Worm (Caenorhabditis elegans): ENCODE data around the gene F52E10.4.

F52E10.4 gene

DNA sequence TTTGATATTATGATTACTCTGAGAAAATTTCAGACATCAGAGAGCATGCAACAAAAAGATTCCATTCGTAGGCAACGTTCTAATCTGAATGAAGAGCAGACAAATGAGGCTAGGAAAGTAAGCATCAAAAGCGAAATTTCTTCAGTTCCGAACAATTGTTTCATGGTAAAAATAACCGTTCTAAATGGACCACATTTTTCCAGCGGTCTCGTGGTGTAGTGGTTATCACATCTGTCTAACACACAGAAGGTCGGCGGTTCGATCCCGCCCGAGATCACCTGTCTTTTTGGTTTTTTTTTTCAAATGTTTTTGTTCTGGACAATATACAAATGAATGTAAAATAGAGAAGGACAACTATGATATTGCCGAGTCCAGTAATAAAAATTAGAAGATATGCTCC lies 7.0 kb upstream of the F52E10.4 start, which contains the start of gene twk-21:
Gene twk-21 (plus strand): TSS at position 34 of the 400 bp plus-strand sequence.
- TF ChIP-seq sea-2 (GFP tag; optimal IDR thresholded peaks at IDR 0.05) (no peak), nhr-43 (tag; optimal IDR thresholded peaks at IDR 0.05; ENCODE audit: poor library complexity, severe bottlenecking) (no peak), elt-2 (tag; optimal IDR thresholded peaks at IDR 0.05) (no peak), pha-4 (tag; optimal IDR thresholded peaks at IDR 0.05) (no peak), unc-39 (tag; optimal IDR thresholded peaks at IDR 0.05) (no peak), jun-1 (tag; optimal IDR thresholded peaks at IDR 0.05) (no peak), ceh-9 (tag; optimal IDR thresholded peaks at IDR 0.05) (no peak), unc-62 (GFP tag; optimal IDR thresholded peaks at IDR 0.05) (no peak), fkh-2 (tag; optimal IDR thresholded peaks at IDR 0.05) (no peak), elt-3 (tag; optimal IDR thresholded peaks at IDR 0.05) (no peak), mdl-1 (tag; optimal IDR thresholded peaks at IDR 0.05) (no peak)

DNA sequence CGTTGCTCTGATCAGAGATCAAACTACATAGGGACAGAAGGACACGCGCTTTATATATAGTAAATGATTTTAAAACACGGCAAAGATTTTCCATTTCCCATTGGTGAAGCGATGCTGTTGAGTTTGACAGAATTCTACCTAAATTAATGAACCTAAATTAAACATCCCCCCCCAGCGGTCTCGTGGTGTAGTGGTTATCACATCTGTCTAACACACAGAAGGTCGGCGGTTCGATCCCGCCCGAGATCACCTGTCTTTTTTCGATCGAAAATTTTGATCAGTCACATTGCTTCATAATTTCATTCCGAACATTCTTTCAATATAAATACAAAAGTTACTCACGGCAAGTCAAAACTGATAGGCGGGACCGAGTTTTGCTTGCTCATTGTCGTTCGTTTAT lies 6.4 kb upstream of the F52E10.4 start:
- TF ChIP-seq nhr-43 (tag; optimal IDR thresholded peaks at IDR 0.05; ENCODE audit: poor library complexity, severe bottlenecking) = peak; percentile 6
- peak; percentile 19 for TF ChIP-seq elt-2 (tag; optimal IDR thresholded peaks at IDR 0.05)

DNA sequence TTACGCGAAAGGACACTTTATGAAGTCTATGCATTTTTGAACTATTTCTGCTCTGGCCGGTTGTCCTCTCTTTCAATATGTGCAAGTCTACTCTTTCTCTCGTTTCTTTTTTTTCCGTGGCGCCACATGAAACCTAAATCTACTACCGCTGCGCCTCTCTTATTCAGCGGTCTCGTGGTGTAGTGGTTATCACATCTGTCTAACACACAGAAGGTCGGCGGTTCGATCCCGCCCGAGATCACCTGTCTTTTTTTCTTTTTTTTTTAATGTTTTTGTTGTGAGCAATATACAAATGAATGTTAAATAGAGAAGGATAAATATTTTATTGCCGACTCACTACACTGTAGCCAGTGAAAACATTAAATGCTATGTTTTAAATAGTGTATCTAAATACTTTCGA lies 5.3 kb upstream of the F52E10.4 start:
- TF ChIP-seq jun-1 (tag; optimal IDR thresholded peaks at IDR 0.05) = no peak
- no peak for TF ChIP-seq nhr-77 (tag; optimal IDR thresholded peaks at IDR 0.05)
- TF ChIP-seq tbx-2 (tag; optimal IDR thresholded peaks at IDR 0.05) = peak; percentile 52
- peak; percentile 46 for TF ChIP-seq lsy-12 (tag; optimal IDR thresholded peaks at IDR 0.05)
- TF ChIP-seq ZK546.5 (tag; optimal IDR thresholded peaks at IDR 0.05) = no peak
- no peak for TF ChIP-seq nhr-76 (tag; optimal IDR thresholded peaks at IDR 0.05)
- no peak for TF ChIP-seq unc-62 (GFP tag; optimal IDR thresholded peaks at IDR 0.05)
- no peak for TF ChIP-seq nhr-11 (tag; optimal IDR thresholded peaks at IDR 0.05)
- TF ChIP-seq nhr-23 (tag; optimal IDR thresholded peaks at IDR 0.05) = no peak
- no peak for TF ChIP-seq mdl-1 (tag; optimal IDR thresholded peaks at IDR 0.05)
- peak; percentile 39 for TF ChIP-seq ztf-4 (tag; optimal IDR thresholded peaks at IDR 0.05)
- TF ChIP-seq pqm-1 (tag; optimal IDR thresholded peaks at IDR 0.05) = no peak
- TF ChIP-seq R02D3.7 (tag; optimal IDR thresholded peaks at IDR 0.05) = no peak
- TF ChIP-seq egl-27 (tag; optimal IDR thresholded peaks at IDR 0.05) = no peak
- TF ChIP-seq elt-2 (tag; optimal IDR thresholded peaks at IDR 0.05) = peak; percentile 12
- TF ChIP-seq nhr-12 (tag; optimal IDR thresholded peaks at IDR 0.05) = no peak
- TF ChIP-seq ztf-11 (tag; optimal IDR thresholded peaks at IDR 0.05) = no peak
- TF ChIP-seq hmg-11 (tag; optimal IDR thresholded peaks at IDR 0.05) = peak; percentile 92
- TF ChIP-seq skn-1 (tag; optimal IDR thresholded peaks at IDR 0.05) = no peak
- TF ChIP-seq nhr-28 (tag; optimal IDR thresholded peaks at IDR 0.05) = no peak
- no peak for TF ChIP-seq ama-1 (optimal IDR thresholded peaks at IDR 0.05)
- no peak for TF ChIP-seq daf-12 (tag; optimal IDR thresholded peaks at IDR 0.05)
- no peak for TF ChIP-seq elt-1 (tag; optimal IDR thresholded peaks at IDR 0.05)
- no peak for TF ChIP-seq egl-5 (tag; optimal IDR thresholded peaks at IDR 0.05)
- TF ChIP-seq lin-39 (tag; optimal IDR thresholded peaks at IDR 0.05) = peak; percentile 49
- TF ChIP-seq pha-4 (tag; optimal IDR thresholded peaks at IDR 0.05) = peak; percentile 67
- no peak for TF ChIP-seq nhr-25 (tag; optimal IDR thresholded peaks at IDR 0.05)
- peak; percentile 65 for TF ChIP-seq nhr-43 (tag; optimal IDR thresholded peaks at IDR 0.05; ENCODE audit: poor library complexity, severe bottlenecking)
- peak; percentile 34 for TF ChIP-seq nfya-1 (tag; optimal IDR thresholded peaks at IDR 0.05; ENCODE audit: insufficient read depth)
- TF ChIP-seq snpc-4 (tag; optimal IDR thresholded peaks at IDR 0.05) = peak; percentile 26
- no peak for TF ChIP-seq zag-1 (tag; optimal IDR thresholded peaks at IDR 0.05)
- TF ChIP-seq fkh-10 (GFP tag; optimal IDR thresholded peaks at IDR 0.05) = no peak
- TF ChIP-seq eor-1 (tag; optimal IDR thresholded peaks at IDR 0.05) = no peak
- no peak for TF ChIP-seq ceh-82 (tag; optimal IDR thresholded peaks at IDR 0.05)

ce11 chrX:16297123-16297522 lies 4.3 kb upstream of the F52E10.4 start:
- peak; percentile 9 for TF ChIP-seq elt-2 (tag; optimal IDR thresholded peaks at IDR 0.05)
- no peak for TF ChIP-seq egl-5 (tag; optimal IDR thresholded peaks at IDR 0.05)
- peak; percentile 68 for TF ChIP-seq pha-4 (tag; optimal IDR thresholded peaks at IDR 0.05)
- no peak for TF ChIP-seq fos-1 (tag; optimal IDR thresholded peaks at IDR 0.05)
- no peak for TF ChIP-seq nhr-11 (tag; optimal IDR thresholded peaks at IDR 0.05)
- peak; percentile 27 for TF ChIP-seq hmg-11 (tag; optimal IDR thresholded peaks at IDR 0.05)
- no peak for TF ChIP-seq ceh-28 (tag; optimal IDR thresholded peaks at IDR 0.05)

All from whole organism, L3 larva.